Worm (Caenorhabditis elegans) whole organism, mixed stage, embryonic: ENCODE data around the gene C26B9.2.

Experiments used
- hlh-1 ChIP-seq: fragments of 150-350 bp; optimal IDR thresholded peaks from 2 replicates; lab custom pipeline; 2014; ENCODE audit warnings: missing biosample characterization, missing genetic modification reagents, missing genetic modification characterization
- lsy-2 ChIP-seq: fragments of 150-350 bp; optimal IDR thresholded peaks from 2 replicates; lab custom pipeline; 2014; ENCODE audit warnings: missing biosample characterization, missing genetic modification characterization
- nhr-12 ChIP-seq: fragments of 150-350 bp; optimal IDR thresholded peaks from 2 replicates; lab custom pipeline; 2014; ENCODE audit warnings: missing biosample characterization, missing genetic modification characterization
- nhr-28 ChIP-seq: fragments of 150-350 bp; optimal IDR thresholded peaks from 2 replicates; lab custom pipeline; 2014; ENCODE audit warnings: missing biosample characterization, missing genetic modification characterization
- nhr-76 ChIP-seq: sonication (generic microtip); optimal IDR thresholded peaks from 2 replicates; lab custom pipeline; 2017; ENCODE audit warnings: missing biosample characterization, missing genetic modification characterization
- pha-4 ChIP-seq: fragments of 150-350 bp; optimal IDR thresholded peaks from 2 replicates; lab custom pipeline; 2018; ENCODE audit warnings: missing biosample characterization, missing genetic modification reagents, missing genetic modification characterization
- snpc-4 ChIP-seq: fragments of 150-350 bp; optimal IDR thresholded peaks from 2 replicates; lab custom pipeline; 2014; ENCODE audit warnings: missing biosample characterization, missing genetic modification characterization
- unc-39 ChIP-seq: fragments of 150-350 bp; optimal IDR thresholded peaks from 2 replicates; lab custom pipeline; 2014; ENCODE audit warnings: missing biosample characterization, missing genetic modification characterization
- unc-62 ChIP-seq: fragments of 150-350 bp; optimal IDR thresholded peaks from 2 replicates; lab custom pipeline; 2014; ENCODE audit warnings: missing biosample characterization, missing genetic modification reagents, missing genetic modification characterization

DNA sequence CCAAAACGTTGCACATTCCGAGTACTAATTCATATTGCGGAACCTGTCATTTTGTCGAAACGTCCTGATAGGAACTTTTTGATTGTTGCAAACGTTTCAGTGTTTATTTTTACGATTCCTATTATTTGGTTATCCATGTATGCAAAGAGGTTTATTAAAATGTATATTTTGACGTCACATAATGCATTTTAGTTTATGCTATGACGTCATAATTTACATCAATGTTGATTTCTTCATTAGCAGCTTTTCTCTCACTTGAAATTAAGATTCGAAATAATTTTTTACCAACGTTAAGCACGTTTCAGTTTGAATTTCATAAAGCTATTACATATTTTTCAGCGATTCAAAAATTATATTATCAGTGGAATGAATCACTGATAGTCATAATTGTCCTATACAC is 26.6 kb downstream of the C26B9.2 start:
- no peak for TF ChIP-seq unc-39 (tag; lab: Kevin White, UChicago)
- TF ChIP-seq unc-62 (GFP tag; lab: Kevin White, UChicago) = no peak
- no peak for TF ChIP-seq nhr-76 (tag; lab: Kevin White, UChicago)
- no peak for TF ChIP-seq nhr-28 (tag; lab: Kevin White, UChicago)
- TF ChIP-seq hlh-1 (tag; lab: Kevin White, UChicago) = no peak
- no peak for TF ChIP-seq snpc-4 (tag; lab: Kevin White, UChicago)
- TF ChIP-seq nhr-12 (tag; lab: Kevin White, UChicago) = no peak
- TF ChIP-seq pha-4 (tag; lab: Kevin White, UChicago) = no peak
- TF ChIP-seq lsy-2 (tag; lab: Kevin White, UChicago) = no peak
